Worm (Caenorhabditis elegans) whole organism, midembryonic: ENCODE measurements around the gene ZK1248.5.

Source experiments
- cog-1 ChIP-seq: sonication (generic microtip); optimal IDR thresholded peaks from 2 replicates; lab custom pipeline; 2016; ENCODE audit warnings: missing genetic modification characterization, missing compliant biosample characterization
- flt-1 ChIP-seq: fragments of 200-800 bp; sonication (Bioruptor generic); IDR thresholded peaks from 2 replicates; pipeline ENCODE4 v1.3.6; 2022; ENCODE audit warnings: missing genetic modification characterization, missing compliant biosample characterization
- klf-2 ChIP-seq: fragments of 200-800 bp; sonication (Bioruptor generic); conservative IDR thresholded peaks from 2 replicates; pipeline ENCODE4 v1.3.6; 2022; ENCODE audit warnings: missing genetic modification reagents, missing genetic modification characterization, missing compliant biosample characterization
- med-1 ChIP-seq: sonication (generic microtip); optimal IDR thresholded peaks from 2 replicates; lab custom pipeline; 2017; ENCODE audit warnings: missing genetic modification characterization, mild to moderate bottlenecking, missing compliant biosample characterization, antibody characterized with exemption, missing genetic modification reagents; ENCODE audit not compliant: insufficient read depth
- ref-1 ChIP-seq: fragments of 200-800 bp; sonication (Bioruptor generic); conservative IDR thresholded peaks from 2 replicates; pipeline ENCODE4 v1.3.6; 2022; ENCODE audit warnings: missing genetic modification reagents, missing genetic modification characterization, missing compliant biosample characterization
- tab-1 ChIP-seq: fragments of 200-800 bp; sonication (Bioruptor generic); IDR thresholded peaks from 2 replicates; pipeline ENCODE4 v1.3.6; 2022; ENCODE audit warnings: missing genetic modification characterization, missing compliant biosample characterization
- ztf-23 ChIP-seq: fragments of 200-800 bp; sonication (Bioruptor generic); IDR thresholded peaks from 2 replicates; pipeline ENCODE4 v1.3.6; 2022; ENCODE audit warnings: missing genetic modification reagents, missing genetic modification characterization, missing compliant biosample characterization
- ztf-29 ChIP-seq: fragments of 200-800 bp; sonication (Bioruptor generic); IDR thresholded peaks from 2 replicates; pipeline ENCODE4 v1.3.6; 2022; ENCODE audit warnings: missing genetic modification reagents, missing genetic modification characterization, missing compliant biosample characterization

- TF ChIP-seq tab-1 (GFP tag; lab: Robert Waterston, UW) (no peak), klf-2 (GFP tag; lab: Robert Waterston, UW) (no peak), med-1 (no peak), ztf-23 (GFP tag; lab: Robert Waterston, UW) (no peak), cog-1 (tag; lab: Kevin White, UChicago) (no peak), ztf-29 (GFP tag; lab: Robert Waterston, UW) (no peak), flt-1 (no peak), ref-1 (GFP tag; lab: Robert Waterston, UW) (no peak)
These were observed 10.8 kb upstream of the ZK1248.5 start, which contains the start of gene K05F1.8 for ce11 chrII:5799553-5799952.
